Worm (Caenorhabditis elegans) whole organism, midembryonic: ENCODE data around the gene dgn-2.

Experiments used
- cog-1 ChIP-seq: sonication (generic microtip); optimal IDR thresholded peaks from 2 replicates; lab custom pipeline; 2016; ENCODE audit warnings: missing genetic modification characterization, missing compliant biosample characterization
- flt-1 ChIP-seq: fragments of 200-800 bp; sonication (Bioruptor generic); IDR thresholded peaks from 2 replicates; pipeline ENCODE4 v1.3.6; 2022; ENCODE audit warnings: missing genetic modification characterization, missing compliant biosample characterization
- klf-2 ChIP-seq: fragments of 200-800 bp; sonication (Bioruptor generic); conservative IDR thresholded peaks from 2 replicates; pipeline ENCODE4 v1.3.6; 2022; ENCODE audit warnings: missing genetic modification reagents, missing genetic modification characterization, missing compliant biosample characterization
- ztf-29 ChIP-seq: fragments of 200-800 bp; sonication (Bioruptor generic); IDR thresholded peaks from 2 replicates; pipeline ENCODE4 v1.3.6; 2022; ENCODE audit warnings: missing genetic modification reagents, missing genetic modification characterization, missing compliant biosample characterization

- TF ChIP-seq klf-2 (GFP tag; lab: Robert Waterston, UW) (no peak), flt-1 (no peak), ztf-29 (GFP tag; lab: Robert Waterston, UW) (no peak), cog-1 (tag; lab: Kevin White, UChicago) (no peak)
Observed at ce11 chrX:1409224-1409623, 41.9 kb upstream of the dgn-2 start.
